Fruit fly (Drosophila melanogaster): ENCODE data around the gene CG15543.

Gene CG15543

DNA sequence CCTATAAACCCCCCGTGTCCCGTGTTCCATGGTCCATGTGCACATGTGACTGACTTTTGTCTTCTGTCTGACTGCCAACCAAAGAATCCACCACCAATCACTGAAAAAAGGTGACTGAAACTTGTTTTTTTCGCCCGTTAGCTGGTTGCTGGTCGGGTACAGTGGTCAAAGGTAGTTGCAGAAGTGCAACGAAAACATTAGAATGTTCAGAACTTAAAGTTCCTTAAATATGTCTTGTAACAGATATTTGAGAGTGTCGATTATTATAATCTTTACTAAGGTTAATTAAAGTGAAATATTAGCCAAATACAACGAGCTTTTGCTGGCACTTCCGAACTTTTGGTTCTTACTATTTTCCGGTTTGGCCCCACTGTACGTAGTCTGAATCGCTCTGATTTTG is 18.5 kb downstream of the CG15543 start:
- TF ChIP-seq EcR (GFP tag; optimal IDR thresholded peaks at IDR 0.05) (no peak), pan (optimal IDR thresholded peaks at IDR 0.05) (no peak), Dll (optimal IDR thresholded peaks at IDR 0.05) (no peak), CG8478 (optimal IDR thresholded peaks at IDR 0.05) (no peak), usp (GFP tag; optimal IDR thresholded peaks at IDR 0.05) (no peak), psq (optimal IDR thresholded peaks at IDR 0.05) (no peak)

DNA sequence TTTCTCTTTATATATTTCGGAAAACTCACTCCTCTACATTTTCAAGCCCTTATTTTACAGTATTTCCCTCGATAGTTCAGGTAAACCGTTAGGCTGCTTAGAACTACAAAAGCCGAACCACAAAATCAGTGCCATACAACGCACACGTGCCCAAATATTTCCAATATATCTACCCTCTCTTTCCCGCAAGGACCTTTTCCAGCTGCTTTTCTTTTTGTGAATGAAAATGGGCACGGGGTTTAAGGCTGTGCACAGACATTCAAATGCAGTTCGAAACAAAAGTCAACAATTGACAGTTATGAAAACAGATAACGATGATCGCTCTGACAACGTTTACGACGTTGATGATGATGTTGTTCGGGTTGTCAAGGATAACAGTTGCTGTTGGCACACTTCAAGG is 19.6 kb downstream of the CG15543 start:
- TF ChIP-seq psq (optimal IDR thresholded peaks at IDR 0.05) (no peak), Dll (optimal IDR thresholded peaks at IDR 0.05) (no peak), pan (optimal IDR thresholded peaks at IDR 0.05) (no peak), usp (GFP tag; optimal IDR thresholded peaks at IDR 0.05) (no peak), CG8478 (optimal IDR thresholded peaks at IDR 0.05) (no peak), EcR (GFP tag; optimal IDR thresholded peaks at IDR 0.05) (no peak)

DNA sequence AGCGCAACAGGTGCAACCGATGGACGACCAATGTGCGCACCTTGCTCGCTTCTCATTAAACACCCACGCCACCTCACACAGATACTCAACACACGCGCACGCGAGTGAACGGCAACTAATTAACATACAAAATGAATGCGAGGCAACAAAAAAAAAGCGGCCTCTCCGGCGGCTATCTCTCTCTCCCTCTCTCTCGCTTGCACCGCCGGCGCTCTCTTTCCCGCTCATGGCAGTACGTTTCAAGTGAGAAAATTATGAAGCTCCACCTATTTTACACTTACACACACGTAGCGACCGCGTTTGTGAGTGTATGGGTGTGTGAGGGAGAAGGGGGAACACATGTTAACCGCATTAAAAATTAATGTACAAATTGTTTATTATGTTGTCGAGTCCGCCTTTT is 21.4 kb downstream of the CG15543 start:
- no peak for TF ChIP-seq psq (optimal IDR thresholded peaks at IDR 0.05)
- TF ChIP-seq pan (optimal IDR thresholded peaks at IDR 0.05) = no peak
- TF ChIP-seq Dll (optimal IDR thresholded peaks at IDR 0.05) = no peak
- TF ChIP-seq CG8478 (optimal IDR thresholded peaks at IDR 0.05) = peak; percentile 61
- no peak for TF ChIP-seq EcR (GFP tag; optimal IDR thresholded peaks at IDR 0.05)

DNA sequence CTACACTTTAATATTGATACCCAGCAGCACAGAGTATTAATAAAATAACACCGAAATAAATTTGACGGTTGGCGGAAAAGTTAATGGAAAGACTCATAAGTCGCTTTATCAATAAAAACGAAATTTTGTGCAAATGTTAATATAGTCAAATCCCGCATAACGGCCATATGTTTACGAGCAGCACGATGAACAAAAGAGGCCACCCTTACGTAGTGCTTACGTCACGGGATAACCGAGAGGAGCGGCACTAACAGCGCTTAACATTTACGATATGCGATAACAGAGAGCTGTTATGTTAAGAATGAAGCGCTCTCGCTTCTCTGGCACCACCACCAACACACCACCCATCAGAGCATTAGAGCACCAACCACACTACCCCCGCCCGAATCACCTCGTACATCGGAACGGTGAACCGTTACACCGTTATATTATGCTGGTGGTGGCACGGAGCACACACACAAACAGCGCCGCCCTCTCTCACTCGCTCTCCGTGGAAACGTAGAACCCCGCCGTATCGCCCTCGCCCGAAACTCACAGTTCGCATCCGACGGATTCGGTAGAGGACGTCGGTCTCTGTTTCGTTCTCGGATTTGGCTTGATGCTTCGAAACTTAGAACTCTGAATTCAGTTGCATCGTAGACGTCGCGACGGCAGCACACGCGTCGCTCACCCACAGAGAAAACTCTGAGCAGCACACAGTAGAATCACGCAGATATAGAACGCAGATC is 22.8 kb downstream of the CG15543 start, which contains the start of gene zfh1:
Gene zfh1 (plus strand): TSS at position 621 of the 728 bp plus-strand sequence.
- TF ChIP-seq pan (optimal IDR thresholded peaks at IDR 0.05) (no peak), usp (GFP tag; optimal IDR thresholded peaks at IDR 0.05) (no peak), psq (optimal IDR thresholded peaks at IDR 0.05) (no peak), Dll (optimal IDR thresholded peaks at IDR 0.05) (peak; percentile 70), CG8478 (optimal IDR thresholded peaks at IDR 0.05) (no peak), EcR (GFP tag; optimal IDR thresholded peaks at IDR 0.05) (no peak)

dm6 chr3R:30766922-30767504 is 24.3 kb downstream of the CG15543 start:
- no peak for TF ChIP-seq Dll (optimal IDR thresholded peaks at IDR 0.05)
- no peak for TF ChIP-seq CG8478 (optimal IDR thresholded peaks at IDR 0.05)
- no peak for TF ChIP-seq usp (GFP tag; optimal IDR thresholded peaks at IDR 0.05)
- TF ChIP-seq psq (optimal IDR thresholded peaks at IDR 0.05) = no peak
- no peak for TF ChIP-seq EcR (GFP tag; optimal IDR thresholded peaks at IDR 0.05)
- TF ChIP-seq pan (optimal IDR thresholded peaks at IDR 0.05) = no peak

dm6 chr3R:30767556-30767955 is 24.9 kb downstream of the CG15543 start:
- TF ChIP-seq EcR (GFP tag; optimal IDR thresholded peaks at IDR 0.05) (no peak), psq (optimal IDR thresholded peaks at IDR 0.05) (no peak), Dll (optimal IDR thresholded peaks at IDR 0.05) (no peak), pan (optimal IDR thresholded peaks at IDR 0.05) (no peak), usp (GFP tag; optimal IDR thresholded peaks at IDR 0.05) (no peak), CG8478 (optimal IDR thresholded peaks at IDR 0.05) (no peak)

- no peak for TF ChIP-seq pan (optimal IDR thresholded peaks at IDR 0.05)
- TF ChIP-seq psq (optimal IDR thresholded peaks at IDR 0.05) = no peak
- no peak for TF ChIP-seq CG8478 (optimal IDR thresholded peaks at IDR 0.05)
- TF ChIP-seq usp (GFP tag; optimal IDR thresholded peaks at IDR 0.05) = no peak
- no peak for TF ChIP-seq Dll (optimal IDR thresholded peaks at IDR 0.05)
- TF ChIP-seq EcR (GFP tag; optimal IDR thresholded peaks at IDR 0.05) = no peak
These were observed 27.5 kb downstream of the CG15543 start for dm6 chr3R:30770069-30770633.

DNA sequence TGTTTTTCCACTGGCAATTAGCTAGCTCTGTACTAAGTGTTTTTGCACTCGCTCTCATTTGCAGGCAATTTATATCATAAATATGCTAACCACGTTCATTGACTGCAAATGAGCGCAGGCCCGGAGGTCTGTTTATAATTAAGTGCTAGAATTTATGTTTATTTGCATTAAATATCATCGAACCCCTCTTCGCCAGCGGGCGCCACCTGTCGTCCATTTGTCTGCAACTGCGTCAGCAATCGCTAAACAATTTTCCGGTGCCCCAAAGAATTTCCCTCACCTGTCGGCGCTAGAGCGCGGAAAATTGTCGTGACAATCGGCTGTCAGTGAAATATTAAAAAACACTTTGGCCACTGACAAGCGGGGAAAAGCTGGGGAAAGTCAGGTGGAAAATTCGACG is 28.0 kb downstream of the CG15543 start:
- no peak for TF ChIP-seq CG8478 (optimal IDR thresholded peaks at IDR 0.05)
- TF ChIP-seq Dll (optimal IDR thresholded peaks at IDR 0.05) = no peak
- TF ChIP-seq psq (optimal IDR thresholded peaks at IDR 0.05) = no peak
- TF ChIP-seq usp (GFP tag; optimal IDR thresholded peaks at IDR 0.05) = no peak
- TF ChIP-seq EcR (GFP tag; optimal IDR thresholded peaks at IDR 0.05) = no peak
- no peak for TF ChIP-seq pan (optimal IDR thresholded peaks at IDR 0.05)

- no peak for TF ChIP-seq usp (GFP tag; optimal IDR thresholded peaks at IDR 0.05)
These were observed 30.3 kb downstream of the CG15543 start for dm6 chr3R:30772779-30773546.

- TF ChIP-seq EcR (GFP tag; optimal IDR thresholded peaks at IDR 0.05) = no peak
- no peak for TF ChIP-seq usp (GFP tag; optimal IDR thresholded peaks at IDR 0.05)
- TF ChIP-seq CG8478 (optimal IDR thresholded peaks at IDR 0.05) = no peak
- TF ChIP-seq pan (optimal IDR thresholded peaks at IDR 0.05) = no peak
- no peak for TF ChIP-seq psq (optimal IDR thresholded peaks at IDR 0.05)
- TF ChIP-seq Dll (optimal IDR thresholded peaks at IDR 0.05) = no peak
These were observed 32.6 kb downstream of the CG15543 start for dm6 chr3R:30775249-30775648.

DNA sequence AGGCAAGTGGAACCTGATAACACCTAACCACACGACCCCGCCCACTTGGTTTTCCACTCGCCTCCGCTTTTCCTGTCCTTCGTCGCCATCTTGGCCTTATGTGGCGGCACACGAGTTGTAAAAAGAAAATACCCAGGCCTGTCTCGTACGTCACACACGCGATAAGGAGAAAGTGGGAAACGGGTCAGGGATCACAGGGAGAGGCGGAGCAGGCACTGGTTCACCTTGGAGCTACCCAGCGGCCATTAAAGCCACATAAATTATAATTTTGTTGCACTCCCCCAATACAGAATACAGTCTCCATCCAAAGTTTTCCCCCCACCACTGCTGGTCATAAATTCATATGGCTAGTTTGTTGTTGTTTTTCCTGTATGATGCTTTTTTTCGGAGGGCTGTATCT is 33.3 kb downstream of the CG15543 start:
- TF ChIP-seq pan (optimal IDR thresholded peaks at IDR 0.05) = no peak
- no peak for TF ChIP-seq usp (GFP tag; optimal IDR thresholded peaks at IDR 0.05)
- TF ChIP-seq CG8478 (optimal IDR thresholded peaks at IDR 0.05) = no peak
- no peak for TF ChIP-seq Dll (optimal IDR thresholded peaks at IDR 0.05)
- TF ChIP-seq EcR (GFP tag; optimal IDR thresholded peaks at IDR 0.05) = no peak
- no peak for TF ChIP-seq psq (optimal IDR thresholded peaks at IDR 0.05)

DNA sequence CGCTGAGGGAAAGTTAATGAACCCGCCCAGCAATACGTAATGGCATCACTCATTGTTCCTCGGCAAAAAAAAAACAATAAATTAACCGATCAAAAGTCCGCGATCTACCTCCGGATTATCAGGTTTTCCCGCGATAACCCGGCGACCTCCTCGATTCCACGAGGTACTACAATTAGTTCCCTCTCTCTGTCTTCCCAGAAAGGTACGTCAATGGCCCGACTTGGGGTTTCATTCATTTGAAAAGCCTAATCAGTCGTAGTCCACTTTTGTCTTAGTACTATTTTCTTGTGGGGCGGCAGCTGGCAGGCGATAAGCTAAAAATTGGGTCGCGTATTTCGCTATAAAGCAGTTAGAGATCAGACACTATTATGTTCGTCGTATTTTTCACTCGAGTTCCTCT is 36.6 kb downstream of the CG15543 start:
- TF ChIP-seq pan (optimal IDR thresholded peaks at IDR 0.05) (no peak), psq (optimal IDR thresholded peaks at IDR 0.05) (no peak), EcR (GFP tag; optimal IDR thresholded peaks at IDR 0.05) (no peak), usp (GFP tag; optimal IDR thresholded peaks at IDR 0.05) (no peak), Dll (optimal IDR thresholded peaks at IDR 0.05) (no peak), CG8478 (optimal IDR thresholded peaks at IDR 0.05) (no peak)
